Worm (Caenorhabditis elegans) whole organism, L3 larva: ENCODE data around the gene clec-83.

Experiments used
- ZK546.5 ChIP-seq: sonication (generic microtip); optimal IDR thresholded peaks from 2 replicates; lab custom pipeline; 2017; ENCODE audit warnings: missing biosample characterization, missing genetic modification characterization
- ama-1 ChIP-seq: fragments of 150-350 bp; optimal IDR thresholded peaks from 2 replicates; lab custom pipeline; 2018
- ceh-82 ChIP-seq: fragments of 150-350 bp; optimal IDR thresholded peaks from 2 replicates; lab custom pipeline; 2014; ENCODE audit warnings: missing biosample characterization, missing genetic modification characterization
- daf-12 ChIP-seq: fragments of 150-350 bp; optimal IDR thresholded peaks from 2 replicates; lab custom pipeline; 2014; ENCODE audit warnings: missing biosample characterization, missing genetic modification reagents, missing genetic modification characterization
- fkh-2 ChIP-seq: fragments of 150-350 bp; optimal IDR thresholded peaks from 2 replicates; lab custom pipeline; 2014; ENCODE audit warnings: missing biosample characterization, missing genetic modification reagents, missing genetic modification characterization
- mdl-1 ChIP-seq: fragments of 150-350 bp; optimal IDR thresholded peaks from 2 replicates; lab custom pipeline; 2014; ENCODE audit warnings: missing biosample characterization, missing genetic modification characterization
- mml-1 ChIP-seq: fragments of 150-350 bp; sonication (generic microtip); optimal IDR thresholded peaks from 3 replicates; lab custom pipeline; 2014; ENCODE audit warnings: missing biosample characterization, missing genetic modification characterization
- nhr-11 ChIP-seq: fragments of 150-350 bp; optimal IDR thresholded peaks from 2 replicates; lab custom pipeline; 2014; ENCODE audit warnings: missing biosample characterization, missing genetic modification characterization
- nhr-28 ChIP-seq: fragments of 150-350 bp; optimal IDR thresholded peaks from 2 replicates; lab custom pipeline; 2014; ENCODE audit warnings: missing biosample characterization, missing genetic modification characterization
- pha-4 ChIP-seq: fragments of 150-350 bp; optimal IDR thresholded peaks from 2 replicates; lab custom pipeline; 2014; ENCODE audit warnings: missing biosample characterization, missing genetic modification reagents, missing genetic modification characterization
- pqm-1 ChIP-seq: fragments of 150-350 bp; optimal IDR thresholded peaks from 2 replicates; lab custom pipeline; 2017; ENCODE audit warnings: missing biosample characterization, missing genetic modification characterization, inconsistent platforms

DNA sequence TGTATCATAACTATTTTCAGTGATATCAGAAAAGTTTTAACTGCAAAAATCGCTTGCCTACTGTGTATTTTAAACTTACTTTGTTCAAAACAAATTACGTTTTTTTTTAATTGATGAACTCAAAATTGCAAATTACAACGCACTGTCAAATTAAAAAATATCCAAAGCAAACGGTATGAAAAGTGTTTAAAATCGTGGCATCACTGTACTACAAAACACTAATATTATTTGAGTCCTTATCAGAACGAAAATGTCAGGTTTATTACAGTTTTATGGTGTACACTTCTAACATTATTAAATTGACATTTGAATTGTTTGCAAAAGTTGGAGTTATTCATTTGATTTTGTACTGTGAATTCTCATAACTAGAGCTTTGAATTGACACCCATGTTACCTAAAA lies at the start of gene clec-83:
- TF ChIP-seq ceh-82 (no peak), fkh-2 (tag; lab: Kevin White, UChicago) (no peak), mml-1 (tag; lab: Kevin White, UChicago) (no peak), pqm-1 (tag; lab: Kevin White, UChicago) (peak; percentile 27), pha-4 (tag; lab: Kevin White, UChicago) (peak; percentile 28), nhr-28 (no peak), ama-1 (lab: Kevin White, UChicago) (no peak), nhr-11 (tag; lab: Kevin White, UChicago) (no peak), mdl-1 (tag; lab: Kevin White, UChicago) (no peak), ZK546.5 (no peak), daf-12 (tag; lab: Kevin White, UChicago) (no peak)
